Fruit fly (Drosophila melanogaster) whole organism: ENCODE measurements around the gene CG31954.

Experiments used
- CG8478 ChIP-seq: fragments of >200 bp; optimal IDR thresholded peaks from 2 replicates; lab custom pipeline; 2018; ENCODE audit warnings: inconsistent platforms
- pan ChIP-seq: fragments of >200 bp; optimal IDR thresholded peaks from 2 replicates; lab custom pipeline; 2017

- no peak for TF ChIP-seq CG8478 (lab: Kevin White, UChicago)
- no peak for TF ChIP-seq pan (lab: Kevin White, UChicago)
Measured at dm6 chr2L:3519551-3519950, 9.6 kb upstream of the CG31954 start, which contains the start of the genes CG3213 and CG8851.
